Worm (Caenorhabditis elegans): ENCODE data around the gene fbxa-188.

DNA sequence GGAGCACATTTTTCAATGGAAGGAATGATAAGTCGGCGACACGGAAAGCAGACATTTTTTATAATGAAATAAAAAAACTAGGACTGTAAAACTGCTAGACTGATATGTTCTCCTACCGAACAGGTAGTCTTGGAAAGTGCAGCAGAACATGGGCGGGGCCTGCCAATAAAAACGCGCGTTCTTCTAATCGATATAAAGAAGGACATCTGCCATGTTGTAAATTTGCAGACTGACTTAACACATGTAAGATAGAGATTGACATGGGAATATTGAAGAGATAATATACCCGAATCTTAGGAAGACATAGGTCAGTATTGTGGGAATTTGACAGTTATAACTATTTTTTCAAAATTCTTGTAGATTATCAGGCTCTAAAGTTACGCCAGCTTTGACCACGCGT, 16.9 kb downstream of the fbxa-188 start, which contains the start of gene sdz-16:
- TF ChIP-seq K11D2.4 (GFP tag; IDR thresholded peaks at IDR 0.05): no peak
- no peak for TF ChIP-seq attf-5 (GFP tag; optimal IDR thresholded peaks at IDR 0.05)
- TF ChIP-seq dpff-1 (tag; optimal IDR thresholded peaks at IDR 0.05): no peak
- TF ChIP-seq F55B11.4 (tag; optimal IDR thresholded peaks at IDR 0.05; ENCODE audit: borderline replicate concordance, insufficient read depth): no peak
- TF ChIP-seq ama-1 (optimal IDR thresholded peaks at IDR 0.05): no peak
- no peak for TF ChIP-seq ama-1 (GFP tag; optimal IDR thresholded peaks at IDR 0.05)
- no peak for TF ChIP-seq pbrm-1 (GFP tag; IDR thresholded peaks at IDR 0.05)
- no peak for TF ChIP-seq ccch-3 (GFP tag; optimal IDR thresholded peaks at IDR 0.05)
- no peak for TF ChIP-seq dox-1 (GFP tag; IDR thresholded peaks at IDR 0.05)
- no peak for TF ChIP-seq pha-4 (tag; optimal IDR thresholded peaks at IDR 0.05)
- TF ChIP-seq fkh-3 (tag; optimal IDR thresholded peaks at IDR 0.05): no peak
- no peak for TF ChIP-seq akir-1 (GFP tag; optimal IDR thresholded peaks at IDR 0.05)
- TF ChIP-seq nfya-1 (tag; optimal IDR thresholded peaks at IDR 0.05; ENCODE audit: borderline replicate concordance, insufficient read depth): no peak
- TF ChIP-seq lin-54 (GFP tag; optimal IDR thresholded peaks at IDR 0.05): no peak
- TF ChIP-seq die-1 (tag; optimal IDR thresholded peaks at IDR 0.05): no peak

Measured in whole organism, young adult.